Worm (Caenorhabditis elegans) whole organism, L3 larva: ENCODE results near the gene C16A11.4.

Experiments used
- ama-1 ChIP-seq: fragments of 150-350 bp; optimal IDR thresholded peaks from 2 replicates; lab custom pipeline; 2018
- egl-27 ChIP-seq: sonication (generic microtip); optimal IDR thresholded peaks from 4 replicates; lab custom pipeline; 2017; ENCODE audit warnings: missing biosample characterization, missing genetic modification reagents, missing genetic modification characterization
- elt-2 ChIP-seq: sonication (generic microtip); optimal IDR thresholded peaks from 2 replicates; lab custom pipeline; 2016; ENCODE audit warnings: missing genetic modification reagents, mild to moderate bottlenecking, missing genetic modification characterization, missing compliant biosample characterization
- elt-3 ChIP-seq, 3 experiments: fragments of 150-350 bp in 1 of 3; sonication (generic microtip) in 2 of 3; optimal IDR thresholded peaks; 2 replicates in 2 of 3; 4 replicates in 1 of 3; lab custom pipeline; 2014 to 2017; ENCODE audit warnings: missing biosample characterization in 3 of 3, missing genetic modification characterization in 3 of 3
- hmg-11 ChIP-seq: sonication (generic microtip); optimal IDR thresholded peaks from 2 replicates; lab custom pipeline; 2016; ENCODE audit warnings: missing genetic modification characterization, missing compliant biosample characterization
- nhr-12 ChIP-seq: fragments of 150-350 bp; optimal IDR thresholded peaks from 2 replicates; lab custom pipeline; 2014; ENCODE audit warnings: missing biosample characterization, missing genetic modification characterization
- nhr-237 ChIP-seq: fragments of 150-350 bp; optimal IDR thresholded peaks from 2 replicates; lab custom pipeline; 2014; ENCODE audit warnings: missing biosample characterization, missing genetic modification characterization
- pqm-1 ChIP-seq: fragments of 150-350 bp; optimal IDR thresholded peaks from 2 replicates; lab custom pipeline; 2017; ENCODE audit warnings: missing biosample characterization, missing genetic modification characterization, inconsistent platforms
- sea-2 ChIP-seq: fragments of 150-350 bp; sonication (generic microtip); optimal IDR thresholded peaks from 4 replicates; lab custom pipeline; 2014; ENCODE audit warnings: missing biosample characterization, missing genetic modification reagents, missing genetic modification characterization
- skn-1 ChIP-seq: fragments of 150-350 bp; optimal IDR thresholded peaks from 2 replicates; lab custom pipeline; 2014; ENCODE audit warnings: missing biosample characterization, missing genetic modification characterization
- snpc-4 ChIP-seq: fragments of 150-350 bp; optimal IDR thresholded peaks from 2 replicates; lab custom pipeline; 2014; ENCODE audit warnings: missing biosample characterization, missing genetic modification characterization
- unc-62 ChIP-seq: fragments of 150-350 bp; sonication (generic microtip); optimal IDR thresholded peaks from 4 replicates; lab custom pipeline; 2014; ENCODE audit warnings: missing biosample characterization, missing genetic modification reagents, missing genetic modification characterization
- ztf-4 ChIP-seq: fragments of 150-350 bp; optimal IDR thresholded peaks from 2 replicates; lab custom pipeline; 2014; ENCODE audit warnings: missing biosample characterization, missing genetic modification characterization

DNA sequence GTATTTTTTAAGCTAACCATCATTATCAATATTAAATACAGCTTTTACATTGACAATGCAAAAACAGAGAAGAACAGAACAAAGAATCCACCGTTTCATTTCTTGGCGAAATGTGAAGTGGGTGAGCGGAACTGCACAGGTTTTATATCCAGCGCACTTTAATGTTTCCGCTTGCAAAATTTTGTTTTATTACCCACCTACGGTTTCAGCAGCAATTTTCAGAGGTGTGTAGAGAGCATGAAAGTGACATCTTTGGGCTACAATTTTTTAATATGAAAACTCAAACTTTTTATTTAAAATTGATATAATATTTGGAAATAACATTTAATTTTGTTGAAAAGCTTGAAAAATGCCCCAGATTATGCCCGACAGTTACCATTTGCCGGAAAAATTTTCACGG, 31.8 kb downstream of the C16A11.4 start, which contains the start of gene clec-135:
- TF ChIP-seq nhr-237 (tag; lab: Kevin White, UChicago): no peak
- TF ChIP-seq unc-62: no peak
- no peak for TF ChIP-seq snpc-4 (tag; lab: Kevin White, UChicago)
- no peak for TF ChIP-seq ztf-4 (tag; lab: Kevin White, UChicago)
- no peak for TF ChIP-seq pqm-1
- no peak for TF ChIP-seq ama-1
- TF ChIP-seq egl-27 (tag; lab: Kevin White, UChicago): no peak
- TF ChIP-seq hmg-11 (tag; lab: Kevin White, UChicago): no peak
- no peak for TF ChIP-seq sea-2 (GFP tag; lab: Kevin White, UChicago)
- no peak for TF ChIP-seq nhr-12
- no peak for TF ChIP-seq elt-3 (tag; optimal IDR thresholded peaks at IDR 0.05; lab: Kevin White, UChicago)
- TF ChIP-seq elt-2: no peak
- no peak for TF ChIP-seq skn-1 (tag; lab: Kevin White, UChicago)
